Worm (Caenorhabditis elegans) whole organism, L3 larva: Measurements from ENCODE around the gene gsto-1.

Source experiments
- ZK546.5 ChIP-seq: sonication (generic microtip); optimal IDR thresholded peaks from 2 replicates; lab custom pipeline; 2017; ENCODE audit warnings: missing biosample characterization, missing genetic modification characterization
- fkh-2 ChIP-seq: fragments of 150-350 bp; optimal IDR thresholded peaks from 2 replicates; lab custom pipeline; 2014; ENCODE audit warnings: missing biosample characterization, missing genetic modification reagents, missing genetic modification characterization
- jun-1 ChIP-seq: fragments of 150-350 bp; optimal IDR thresholded peaks from 2 replicates; lab custom pipeline; 2014; ENCODE audit warnings: missing biosample characterization, missing genetic modification reagents, missing genetic modification characterization
- lsy-12 ChIP-seq: sonication (generic microtip); optimal IDR thresholded peaks from 2 replicates; lab custom pipeline; 2016; ENCODE audit warnings: mild to moderate bottlenecking, missing genetic modification characterization, missing compliant biosample characterization
- nhr-67 ChIP-seq: fragments of 150-350 bp; optimal IDR thresholded peaks from 2 replicates; lab custom pipeline; 2014; ENCODE audit warnings: missing biosample characterization, missing genetic modification characterization
- unc-39 ChIP-seq: sonication (generic microtip); optimal IDR thresholded peaks from 4 replicates; lab custom pipeline; 2017; ENCODE audit warnings: missing biosample characterization, missing genetic modification characterization

DNA sequence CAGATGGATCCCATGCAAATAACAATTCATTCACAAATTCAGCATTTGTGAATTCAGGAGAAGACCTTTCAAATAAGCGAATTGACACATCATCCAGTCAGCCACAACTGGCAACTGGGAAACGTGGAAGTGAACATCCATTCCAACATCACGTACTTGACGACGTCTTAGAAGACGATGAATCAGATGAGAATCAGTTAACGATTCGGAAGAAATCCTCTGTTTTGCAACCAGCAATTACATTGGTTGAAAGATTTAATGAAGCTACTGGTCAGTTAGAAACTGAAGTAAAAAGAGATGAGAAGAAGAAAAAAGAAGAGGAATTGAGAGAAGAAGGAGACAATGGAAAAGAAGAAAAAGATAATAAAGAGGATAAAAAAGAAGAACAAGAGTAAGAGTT, 43.4 kb downstream of the gsto-1 start:
- TF ChIP-seq ZK546.5 (tag; lab: Kevin White, UChicago) (no peak), jun-1 (no peak), lsy-12 (tag; lab: Kevin White, UChicago) (no peak), unc-39 (tag; lab: Kevin White, UChicago) (no peak), nhr-67 (tag; lab: Kevin White, UChicago) (no peak), fkh-2 (tag; lab: Kevin White, UChicago) (no peak)
